Fruit fly (Drosophila melanogaster) whole organism, embryonic: Measurements from ENCODE around the gene CG43610.
A peak's percentile ranks its signal among the peaks of the same experiment; 100 is the strongest.

Source experiments
- Atf6 ChIP-seq: fragments of 200-800 bp; sonication (Bioruptor generic); IDR thresholded peaks from 2 replicates; pipeline ENCODE4 v1.3.6; 2022; ENCODE audit warnings: missing biosample characterization, missing genetic modification characterization
- B-H1 ChIP-seq: fragments of 200-800 bp; sonication (Bioruptor generic); IDR thresholded peaks from 3 replicates; pipeline ENCODE4 v1.3.6; 2022; ENCODE audit warnings: missing biosample characterization, missing genetic modification characterization
- CG11456 ChIP-seq: fragments of 200-800 bp; sonication (Bioruptor generic); IDR thresholded peaks from 3 replicates; pipeline ENCODE4 v1.3.6; 2022; ENCODE audit warnings: missing biosample characterization, missing genetic modification characterization
- CG11696 ChIP-seq: fragments of 200-800 bp; sonication (Bioruptor generic); IDR thresholded peaks from 2 replicates; pipeline ENCODE4 v1.3.6; 2022; ENCODE audit warnings: missing biosample characterization, missing genetic modification characterization
- CG12769 ChIP-seq: fragments of 200-800 bp; sonication (Bioruptor generic); optimal IDR thresholded peaks from 2 replicates; lab custom pipeline; 2019; ENCODE audit warnings: missing biosample characterization, mild to moderate bottlenecking, missing genetic modification characterization, moderate library complexity
- CG15514 ChIP-seq: fragments of 200-800 bp; sonication (Bioruptor generic); optimal IDR thresholded peaks from 3 replicates; lab custom pipeline; 2017; ENCODE audit warnings: missing biosample characterization, missing genetic modification characterization, mild to moderate bottlenecking, moderate library complexity, missing genetic modification reagents
- CG15696 ChIP-seq: fragments of 200-800 bp; sonication (Bioruptor generic); optimal IDR thresholded peaks from 2 replicates; lab custom pipeline; 2019; ENCODE audit warnings: missing biosample characterization, mild to moderate bottlenecking, missing genetic modification characterization, moderate library complexity
- CG16779 ChIP-seq: fragments of 200-800 bp; sonication (Bioruptor generic); IDR thresholded peaks from 2 replicates; pipeline ENCODE4 v1.3.6; 2022; ENCODE audit warnings: missing biosample characterization, missing genetic modification characterization
- CG17359 ChIP-seq: fragments of 200-800 bp; sonication (Bioruptor generic); optimal IDR thresholded peaks from 3 replicates; lab custom pipeline; 2018; ENCODE audit warnings: missing biosample characterization, mild to moderate bottlenecking, missing genetic modification characterization, moderate library complexity
- CG17361 ChIP-seq: fragments of 200-800 bp; sonication (Bioruptor generic); IDR thresholded peaks from 3 replicates; pipeline ENCODE4 v1.3.6; 2022; ENCODE audit warnings: missing biosample characterization, missing genetic modification characterization
- CG1832 ChIP-seq: fragments of 200-800 bp; sonication (Bioruptor generic); optimal IDR thresholded peaks from 2 replicates; lab custom pipeline; 2017; ENCODE audit warnings: missing biosample characterization, mild to moderate bottlenecking, missing genetic modification characterization, inconsistent platforms
- CG2120 ChIP-seq: fragments of 200-800 bp; sonication (Bioruptor generic); optimal IDR thresholded peaks from 3 replicates; lab custom pipeline; 2016; ENCODE audit warnings: missing biosample characterization, missing genetic modification characterization
- CG2678 ChIP-seq: fragments of 200-800 bp; sonication (Bioruptor generic); optimal IDR thresholded peaks from 3 replicates; lab custom pipeline; 2019; ENCODE audit warnings: missing biosample characterization, mild to moderate bottlenecking, missing genetic modification characterization, moderate library complexity
- CG2889 ChIP-seq: fragments of 200-800 bp; sonication (Bioruptor generic); IDR thresholded peaks from 3 replicates; pipeline ENCODE4 v1.3.6; 2022; ENCODE audit warnings: missing biosample characterization, missing genetic modification characterization
- CG30403 ChIP-seq: fragments of 200-800 bp; sonication (Bioruptor generic); optimal IDR thresholded peaks from 3 replicates; lab custom pipeline; 2016; ENCODE audit warnings: missing biosample characterization, missing genetic modification characterization
- CG31224 ChIP-seq: fragments of 200-800 bp; sonication (Bioruptor generic); IDR thresholded peaks from 2 replicates; pipeline ENCODE4 v1.3.6; 2022; ENCODE audit warnings: missing biosample characterization, missing genetic modification characterization
- CG3163 ChIP-seq: fragments of 200-800 bp; sonication (Bioruptor generic); optimal IDR thresholded peaks from 3 replicates; lab custom pipeline; 2016; ENCODE audit warnings: missing biosample characterization, missing genetic modification characterization
- CG4854 ChIP-seq: fragments of 200-800 bp; sonication (Bioruptor generic); optimal IDR thresholded peaks from 2 replicates; lab custom pipeline; 2016; ENCODE audit warnings: missing biosample characterization, missing genetic modification characterization, inconsistent platforms
- CG5953 ChIP-seq: fragments of 200-800 bp; sonication (Bioruptor generic); IDR thresholded peaks from 2 replicates; pipeline ENCODE4 v1.3.6; 2022; ENCODE audit warnings: missing biosample characterization, missing genetic modification characterization
- CG8944 ChIP-seq: fragments of 200-800 bp; sonication (Bioruptor generic); optimal IDR thresholded peaks from 3 replicates; lab custom pipeline; 2016; ENCODE audit warnings: missing biosample characterization, missing genetic modification characterization
- CrebB ChIP-seq: fragments of 200-800 bp; sonication (Bioruptor generic); optimal IDR thresholded peaks from 3 replicates; lab custom pipeline; 2018; ENCODE audit warnings: missing biosample characterization, mild to moderate bottlenecking, missing genetic modification characterization
- Dip2 ChIP-seq: fragments of 200-800 bp; sonication (Bioruptor generic); IDR thresholded peaks from 2 replicates; pipeline ENCODE4 v1.3.6; 2022; ENCODE audit warnings: missing biosample characterization, missing genetic modification characterization
- Dll ChIP-seq: fragments of 200-800 bp; sonication (Bioruptor generic); IDR thresholded peaks from 4 replicates; pipeline ENCODE4 v1.3.6; 2022; ENCODE audit warnings: missing biosample characterization, missing genetic modification characterization; ENCODE audit not compliant: partially characterized antibody
- Fer1 ChIP-seq: fragments of 200-800 bp; sonication (Bioruptor generic); optimal IDR thresholded peaks from 2 replicates; lab custom pipeline; 2017; ENCODE audit warnings: missing biosample characterization, mild to moderate bottlenecking, missing genetic modification characterization
- Gug ChIP-seq: fragments of 200-800 bp; sonication (Bioruptor generic); IDR thresholded peaks from 4 replicates; pipeline ENCODE4 v1.3.6; 2022; ENCODE audit warnings: missing biosample characterization, missing genetic modification characterization
- HLHmδ ChIP-seq: fragments of 200-800 bp; sonication (Bioruptor generic); optimal IDR thresholded peaks from 2 replicates; lab custom pipeline; 2018; ENCODE audit warnings: missing biosample characterization, mild to moderate bottlenecking, missing genetic modification characterization, moderate library complexity
- Hmr ChIP-seq: fragments of 200-800 bp; sonication (Bioruptor generic); optimal IDR thresholded peaks from 3 replicates; lab custom pipeline; 2017; ENCODE audit warnings: mild to moderate bottlenecking, missing biosample characterization, missing genetic modification reagents, missing genetic modification characterization
- NfI ChIP-seq: fragments of 200-800 bp; sonication (Bioruptor generic); optimal IDR thresholded peaks from 3 replicates; lab custom pipeline; 2018; ENCODE audit warnings: missing biosample characterization, mild to moderate bottlenecking, missing genetic modification characterization, moderate library complexity
- Ravus ChIP-seq: fragments of 200-800 bp; sonication (Bioruptor generic); IDR thresholded peaks from 2 replicates; pipeline ENCODE4 v1.3.6; 2022; ENCODE audit warnings: missing biosample characterization, missing genetic modification characterization
- Rx ChIP-seq: fragments of 200-800 bp; sonication (Bioruptor generic); IDR thresholded peaks from 2 replicates; pipeline ENCODE4 v1.3.6; 2022; ENCODE audit warnings: missing biosample characterization, missing genetic modification characterization
- Scr ChIP-seq: fragments of 200-800 bp; sonication (Bioruptor generic); IDR thresholded peaks from 2 replicates; pipeline ENCODE4 v1.3.6; 2022; ENCODE audit warnings: missing biosample characterization, missing genetic modification characterization; ENCODE audit not compliant: partially characterized antibody
- Xrp1 ChIP-seq: fragments of 200-800 bp; sonication (Bioruptor generic); IDR thresholded peaks from 2 replicates; pipeline ENCODE4 v1.3.6; 2022; ENCODE audit warnings: missing biosample characterization, missing genetic modification characterization
- al ChIP-seq: fragments of 200-800 bp; sonication (Bioruptor generic); IDR thresholded peaks from 2 replicates; pipeline ENCODE4 v1.3.6; 2022; ENCODE audit warnings: missing biosample characterization, missing genetic modification characterization
- amos ChIP-seq: fragments of 200-800 bp; sonication (Bioruptor generic); IDR thresholded peaks from 2 replicates; pipeline ENCODE4 v1.3.6; 2022; ENCODE audit warnings: missing biosample characterization, missing genetic modification characterization; ENCODE audit not compliant: partially characterized antibody
- bigmax ChIP-seq: fragments of 200-800 bp; sonication (Bioruptor generic); optimal IDR thresholded peaks from 2 replicates; lab custom pipeline; 2018; ENCODE audit warnings: missing biosample characterization, mild to moderate bottlenecking, missing genetic modification characterization
- bsh ChIP-seq, 2 experiments: fragments of 200-800 bp; sonication (Bioruptor generic); optimal IDR thresholded peaks; 2 replicates each; lab custom pipeline; 2017 to 2018; ENCODE audit warnings: mild to moderate bottlenecking in 2 of 2, missing biosample characterization in 2 of 2, missing genetic modification characterization in 2 of 2, moderate library complexity in 1 of 2
- dm ChIP-seq: fragments of 200-800 bp; sonication (Bioruptor generic); optimal IDR thresholded peaks from 3 replicates; lab custom pipeline; 2016; ENCODE audit warnings: missing biosample characterization, missing genetic modification characterization
- emc ChIP-seq: fragments of 200-800 bp; sonication (Bioruptor generic); optimal IDR thresholded peaks from 2 replicates; lab custom pipeline; 2016; ENCODE audit warnings: missing biosample characterization, missing genetic modification characterization
- exex ChIP-seq: fragments of 200-800 bp; sonication (Bioruptor generic); optimal IDR thresholded peaks from 4 replicates; lab custom pipeline; 2018; ENCODE audit warnings: missing biosample characterization, mild to moderate bottlenecking, missing genetic modification characterization, moderate library complexity
- fd3F ChIP-seq: fragments of 200-800 bp; sonication (Bioruptor generic); optimal IDR thresholded peaks from 2 replicates; lab custom pipeline; 2018; ENCODE audit warnings: missing biosample characterization, mild to moderate bottlenecking, missing genetic modification characterization, moderate library complexity
- hkb ChIP-seq, 2 experiments: fragments of 200-800 bp in 1 of 2; fragments of >200 bp in 1 of 2; sonication (Bioruptor generic) in 1 of 2; IDR thresholded peaks in 1 of 2; optimal IDR thresholded peaks in 1 of 2; 2 replicates each; pipeline versions ENCODE4 v1.3.6 to Lab custom; 2017 to 2022; ENCODE audit warnings: missing biosample characterization in 1 of 2, missing genetic modification characterization in 1 of 2
- jing ChIP-seq: fragments of 200-800 bp; sonication (Bioruptor generic); optimal IDR thresholded peaks from 2 replicates; lab custom pipeline; 2018; ENCODE audit warnings: missing biosample characterization, mild to moderate bottlenecking, missing genetic modification characterization
- kay ChIP-seq: fragments of 200-800 bp; sonication (Bioruptor generic); optimal IDR thresholded peaks from 2 replicates; lab custom pipeline; 2016; ENCODE audit warnings: missing biosample characterization, missing genetic modification characterization
- lbe ChIP-seq: fragments of 200-800 bp; sonication (Bioruptor generic); optimal IDR thresholded peaks from 2 replicates; lab custom pipeline; 2016; ENCODE audit warnings: missing biosample characterization, mild to moderate bottlenecking, missing genetic modification characterization
- mld ChIP-seq: fragments of 200-800 bp; sonication (Bioruptor generic); IDR thresholded peaks from 3 replicates; pipeline ENCODE4 v1.3.6; 2022; ENCODE audit warnings: missing biosample characterization, missing genetic modification characterization; ENCODE audit not compliant: partially characterized antibody
- nmo ChIP-seq: fragments of 200-800 bp; sonication (Bioruptor generic); optimal IDR thresholded peaks from 2 replicates; lab custom pipeline; 2018; ENCODE audit warnings: missing biosample characterization, mild to moderate bottlenecking, missing genetic modification characterization, moderate library complexity
- ranshi ChIP-seq: fragments of 200-800 bp; sonication (Bioruptor generic); IDR thresholded peaks from 2 replicates; pipeline ENCODE4 v1.3.6; 2022; ENCODE audit warnings: missing biosample characterization, missing genetic modification characterization
- slp2 ChIP-seq: fragments of 200-800 bp; sonication (Bioruptor generic); optimal IDR thresholded peaks from 2 replicates; lab custom pipeline; 2016; ENCODE audit warnings: missing biosample characterization, missing genetic modification characterization
- sqz ChIP-seq: fragments of 200-800 bp; sonication (Bioruptor generic); optimal IDR thresholded peaks from 3 replicates; lab custom pipeline; 2018; ENCODE audit warnings: missing biosample characterization, mild to moderate bottlenecking, missing genetic modification characterization
- z ChIP-seq: fragments of 200-800 bp; sonication (Bioruptor generic); IDR thresholded peaks from 3 replicates; pipeline ENCODE4 v1.3.6; 2022; ENCODE audit warnings: missing biosample characterization, missing genetic modification characterization

CG43610 gene

DNA sequence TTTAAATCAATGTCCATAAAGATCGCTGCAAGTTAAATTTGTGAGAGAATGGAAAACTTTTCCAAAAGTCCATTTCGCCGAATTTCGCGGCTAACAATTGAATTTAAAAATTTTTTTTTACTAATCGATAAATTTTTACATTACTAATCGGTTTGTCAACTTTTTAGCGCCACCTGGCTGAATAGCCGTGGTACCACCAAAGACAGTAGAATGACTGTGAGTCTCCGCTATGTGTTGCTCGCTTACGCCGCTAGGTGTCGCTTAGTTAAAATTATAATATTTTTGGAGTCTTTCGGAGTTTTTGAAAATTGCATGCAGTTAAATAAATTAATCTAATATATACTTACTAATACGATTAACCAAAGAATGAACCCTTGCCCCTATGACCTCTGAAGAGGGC, 1.6 kb upstream of the CG43610 start (continued):
- TF ChIP-seq CG17359, result peak; percentile 97
- TF ChIP-seq CG30403, result peak; percentile 55
- no peak for TF ChIP-seq ranshi (GFP tag; lab: Robert Waterston, UW)
- TF ChIP-seq emc (GFP tag; lab: Kevin White, UChicago), result no peak
- TF ChIP-seq Hmr (GFP tag; lab: Kevin White, UChicago), result peak; percentile 66
- TF ChIP-seq z (GFP tag; lab: Robert Waterston, UW), result no peak
- no peak for TF ChIP-seq CG2889
- no peak for TF ChIP-seq CG31224 (GFP tag; lab: Robert Waterston, UW)
- TF ChIP-seq bsh (GFP tag; optimal IDR thresholded peaks at IDR 0.05; lab: Kevin White, UChicago), result peak in 1 of 2 experiments; percentile 9
- no peak for TF ChIP-seq Rx
- no peak for TF ChIP-seq Fer1 (GFP tag; lab: Kevin White, UChicago)
- TF ChIP-seq CG3163 (GFP tag; lab: Kevin White, UChicago), result no peak
- TF ChIP-seq CG11456 (GFP tag; lab: Robert Waterston, UW), result peak; percentile 75
- peak; percentile 41; the same call in 1 of the 2 replicates for TF ChIP-seq Scr
- no peak for TF ChIP-seq HLHmδ (GFP tag; lab: Kevin White, UChicago)
- peak; percentile 37; the same call in 1 of the 3 replicates for TF ChIP-seq CG17361 (GFP tag; lab: Robert Waterston, UW)
- TF ChIP-seq CG12769, result no peak
- no peak for TF ChIP-seq CG2678 (tag; lab: Kevin White, UChicago)
- TF ChIP-seq Xrp1 (GFP tag; lab: Robert Waterston, UW), result no peak
- peak; percentile 56 for TF ChIP-seq CG4854 (GFP tag; lab: Kevin White, UChicago)
- TF ChIP-seq fd3F (GFP tag; lab: Kevin White, UChicago), result no peak
- 0 out of 4 replicates have a peak, but pooled peaks have one; percentile 33 for TF ChIP-seq Dll (GFP tag; lab: Robert Waterston, UW)
- peak; percentile 40 for TF ChIP-seq NfI
- no peak for TF ChIP-seq CG8944
- no peak for TF ChIP-seq CG5953 (GFP tag; lab: Robert Waterston, UW)
- peak; percentile 55 for TF ChIP-seq CG15696 (tag; lab: Kevin White, UChicago)
- TF ChIP-seq CrebB (tag; lab: Kevin White, UChicago), result no peak
- peak; percentile 60; the same call in 1 of the 2 replicates for TF ChIP-seq amos (GFP tag; lab: Robert Waterston, UW)
- peak; percentile 18; the same call in 1 of the 2 replicates for TF ChIP-seq Atf6
- no peak for TF ChIP-seq jing (GFP tag; lab: Kevin White, UChicago)
- no peak for TF ChIP-seq CG1832
- TF ChIP-seq Ravus, result no peak
- TF ChIP-seq slp2, result no peak
- peak; percentile 77 for TF ChIP-seq sqz (GFP tag; lab: Kevin White, UChicago)
- TF ChIP-seq CG15514 (GFP tag; lab: Kevin White, UChicago), result peak; percentile 71
- TF ChIP-seq mld (GFP tag; lab: Robert Waterston, UW), result no peak
- peak; percentile 19; the same call in 1 of the 4 replicates for TF ChIP-seq Gug (GFP tag; lab: Robert Waterston, UW)
- no peak; the same call in 2 of the 3 replicates for TF ChIP-seq B-H1 (GFP tag; lab: Robert Waterston, UW)
- TF ChIP-seq al (GFP tag; lab: Robert Waterston, UW), result no peak
- TF ChIP-seq Dip2 (GFP tag; lab: Robert Waterston, UW), result no peak
- TF ChIP-seq lbe (GFP tag; lab: Kevin White, UChicago), result no peak
- no peak for TF ChIP-seq bigmax (GFP tag; lab: Kevin White, UChicago)
- no peak for TF ChIP-seq CG11696 (GFP tag; lab: Robert Waterston, UW)
- TF ChIP-seq CG2120, result peak; percentile 51
- TF ChIP-seq dm (GFP tag; lab: Kevin White, UChicago), result no peak
- peak; percentile 63 for TF ChIP-seq nmo (GFP tag; lab: Kevin White, UChicago)
- peak; percentile 66 for TF ChIP-seq hkb (optimal IDR thresholded peaks at IDR 0.05; lab: Kevin White, UChicago)
- TF ChIP-seq hkb (GFP tag; IDR thresholded peaks at IDR 0.05; lab: Robert Waterston, UW), result no peak
- TF ChIP-seq CG16779, result peak; percentile 40; the same call in 1 of the 2 replicates
- peak; percentile 26 for TF ChIP-seq kay
- peak; percentile 59 for TF ChIP-seq exex (tag; lab: Kevin White, UChicago)
